Worm (Caenorhabditis elegans) whole organism, early embryonic: ENCODE results near the gene math-4.
"Not testable (repeated sequence)": the region's sequence is repeated elsewhere in the genome, so short reads cannot be mapped to it uniquely, and the experiment has no call there.

Source experiments
- B0310.2 ChIP-seq: sonication (generic microtip); optimal IDR thresholded peaks from 2 replicates; lab custom pipeline; 2016; ENCODE audit warnings: mild to moderate bottlenecking, missing genetic modification characterization, missing compliant biosample characterization
- ama-1 ChIP-seq: fragments of 150-350 bp; optimal IDR thresholded peaks from 2 replicates; lab custom pipeline; 2014
- ceh-13 ChIP-seq: fragments of 200-800 bp; sonication (Bioruptor generic); optimal IDR thresholded peaks from 2 replicates; lab custom pipeline; 2018; ENCODE audit warnings: mild to moderate bottlenecking, missing genetic modification characterization, missing compliant biosample characterization
- ceh-36 ChIP-seq: sonication (generic microtip); optimal IDR thresholded peaks from 2 replicates; lab custom pipeline; 2016; ENCODE audit warnings: missing genetic modification characterization, inconsistent platforms, missing compliant biosample characterization
- ets-7 ChIP-seq: sonication (generic microtip); optimal IDR thresholded peaks from 2 replicates; lab custom pipeline; 2016; ENCODE audit warnings: missing genotype, missing genetic modification characterization, missing compliant biosample characterization
- flt-1 ChIP-seq: fragments of 200-800 bp; sonication (Bioruptor generic); IDR thresholded peaks from 2 replicates; pipeline ENCODE4 v1.3.6; 2022; ENCODE audit warnings: missing genetic modification characterization, missing compliant biosample characterization
- hmg-4 ChIP-seq: fragments of 200-800 bp; sonication (Bioruptor generic); optimal IDR thresholded peaks from 2 replicates; lab custom pipeline; 2018; ENCODE audit warnings: mild to moderate bottlenecking, missing genetic modification characterization, missing compliant biosample characterization
- pes-1 ChIP-seq: fragments of 200-800 bp; sonication (Bioruptor generic); IDR thresholded peaks from 2 replicates; pipeline ENCODE4 v1.3.6; 2022; ENCODE audit warnings: missing genetic modification reagents, missing genetic modification characterization, missing compliant biosample characterization
- scrt-1 ChIP-seq: fragments of 200-800 bp; sonication (Bioruptor generic); IDR thresholded peaks from 2 replicates; pipeline ENCODE4 v1.3.6; 2022; ENCODE audit warnings: missing genetic modification characterization, missing compliant biosample characterization
- sea-1 ChIP-seq: fragments of 200-800 bp; sonication (Bioruptor generic); conservative IDR thresholded peaks from 2 replicates; pipeline ENCODE4 v1.3.6; 2022; ENCODE audit warnings: missing genetic modification characterization, missing compliant biosample characterization
- tbx-11 ChIP-seq: fragments of 200-800 bp; sonication (Bioruptor generic); IDR thresholded peaks from 2 replicates; pipeline ENCODE4 v1.3.6; 2022; ENCODE audit warnings: missing genetic modification characterization, missing compliant biosample characterization
- tbx-37 ChIP-seq: fragments of 200-800 bp; sonication (Bioruptor generic); conservative IDR thresholded peaks from 2 replicates; pipeline ENCODE4 v1.3.6; 2022; ENCODE audit warnings: missing genetic modification reagents, missing genetic modification characterization, missing compliant biosample characterization
- tra-4 ChIP-seq: sonication (generic microtip); optimal IDR thresholded peaks from 2 replicates; lab custom pipeline; 2017; ENCODE audit warnings: missing genetic modification characterization, missing compliant biosample characterization

ce11 chrII:1824329-1824728, 42.0 kb upstream of the math-4 start, which contains the start of gene math-41:
- not testable (repeated sequence) for TF ChIP-seq pes-1 (GFP tag; lab: Robert Waterston, UW); hmg-4 (GFP tag; lab: Kevin White, UChicago); ets-7 (tag; lab: Kevin White, UChicago); tbx-11 (GFP tag; lab: Robert Waterston, UW); ama-1 (lab: Kevin White, UChicago); B0310.2 (tag; lab: Kevin White, UChicago); tra-4 (tag; lab: Kevin White, UChicago); sea-1 (GFP tag; lab: Robert Waterston, UW); ceh-36; flt-1 (GFP tag; lab: Robert Waterston, UW); scrt-1 (GFP tag; lab: Robert Waterston, UW); tbx-37 (GFP tag; lab: Robert Waterston, UW); ceh-13
